Worm (Caenorhabditis elegans): Measurements from ENCODE around the gene F49H12.7.

Gene F49H12.7

DNA sequence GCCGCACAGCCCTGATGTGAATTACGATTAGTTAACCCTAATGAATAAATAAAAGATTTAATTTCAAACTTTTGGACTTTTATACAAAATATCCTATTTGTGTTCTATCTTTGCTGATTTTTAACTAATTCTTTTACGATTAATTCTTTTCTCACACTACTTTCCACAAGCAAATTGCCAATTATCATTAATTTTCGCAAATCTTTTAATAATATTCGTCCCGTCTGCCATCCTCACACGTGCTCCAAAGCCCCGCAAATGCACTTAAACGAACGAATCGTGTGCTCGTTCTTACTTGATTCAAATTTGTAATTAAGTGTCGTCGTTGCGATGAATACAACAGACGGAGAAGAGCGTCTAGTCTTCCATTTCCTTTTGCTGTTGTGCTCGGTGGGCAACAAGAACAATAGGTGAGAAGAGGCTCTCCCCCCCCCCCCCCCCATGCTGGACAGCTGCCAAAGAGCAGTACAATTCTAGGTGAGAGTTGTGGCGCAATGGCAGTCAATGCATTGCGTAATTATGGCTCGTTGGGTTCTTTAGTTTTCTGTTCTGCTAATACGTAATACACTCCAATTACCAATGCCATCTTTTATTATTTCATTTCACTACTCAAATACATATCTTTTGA lies 20.2 kb upstream of the F49H12.7 start:
- no peak for TF ChIP-seq nhr-237 (tag; optimal IDR thresholded peaks at IDR 0.05)
- no peak for TF ChIP-seq skn-1 (tag; optimal IDR thresholded peaks at IDR 0.05)
- no peak for TF ChIP-seq mdl-1 (tag; optimal IDR thresholded peaks at IDR 0.05)
- TF ChIP-seq tbx-2 (tag; optimal IDR thresholded peaks at IDR 0.05), result no peak
- no peak for TF ChIP-seq snpc-4 (tag; optimal IDR thresholded peaks at IDR 0.05)

DNA sequence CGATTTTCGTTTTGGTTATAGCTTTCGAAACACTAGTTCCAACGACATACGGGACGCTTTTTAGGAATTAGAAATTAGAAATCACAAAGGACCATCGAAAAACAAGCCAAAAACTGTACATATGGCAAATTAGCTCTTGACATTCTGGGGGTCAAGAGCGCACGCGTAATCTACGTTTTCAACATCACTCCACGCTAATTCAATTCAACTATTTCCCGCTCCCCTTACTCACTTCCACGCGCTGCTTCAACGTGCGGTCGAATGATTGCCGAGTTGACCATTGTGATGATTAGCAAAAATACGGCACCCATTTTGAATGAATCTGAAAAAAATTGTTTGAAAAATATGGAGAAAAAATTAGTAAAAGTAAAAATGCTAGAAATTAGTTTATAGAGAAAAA lies 19.2 kb upstream of the F49H12.7 start:
- TF ChIP-seq fkh-2 (tag; optimal IDR thresholded peaks at IDR 0.05) (no peak), nhr-25 (tag; optimal IDR thresholded peaks at IDR 0.05) (no peak), nfya-1 (tag; optimal IDR thresholded peaks at IDR 0.05; ENCODE audit: insufficient read depth) (no peak), elt-3 (tag; optimal IDR thresholded peaks at IDR 0.05) (no peak), nhr-237 (tag; optimal IDR thresholded peaks at IDR 0.05) (no peak), R02D3.7 (tag; optimal IDR thresholded peaks at IDR 0.05) (no peak), nhr-43 (tag; optimal IDR thresholded peaks at IDR 0.05; ENCODE audit: poor library complexity, severe bottlenecking) (no peak), ceh-16 (tag; optimal IDR thresholded peaks at IDR 0.05) (no peak), egl-5 (tag; optimal IDR thresholded peaks at IDR 0.05) (no peak), fos-1 (tag; optimal IDR thresholded peaks at IDR 0.05) (no peak), lin-15B (tag; optimal IDR thresholded peaks at IDR 0.05) (no peak), egl-27 (tag; optimal IDR thresholded peaks at IDR 0.05) (no peak), ztf-11 (tag; optimal IDR thresholded peaks at IDR 0.05) (no peak), elt-1 (tag; optimal IDR thresholded peaks at IDR 0.05) (no peak), snpc-4 (tag; optimal IDR thresholded peaks at IDR 0.05) (no peak), tbx-2 (tag; optimal IDR thresholded peaks at IDR 0.05) (no peak)

DNA sequence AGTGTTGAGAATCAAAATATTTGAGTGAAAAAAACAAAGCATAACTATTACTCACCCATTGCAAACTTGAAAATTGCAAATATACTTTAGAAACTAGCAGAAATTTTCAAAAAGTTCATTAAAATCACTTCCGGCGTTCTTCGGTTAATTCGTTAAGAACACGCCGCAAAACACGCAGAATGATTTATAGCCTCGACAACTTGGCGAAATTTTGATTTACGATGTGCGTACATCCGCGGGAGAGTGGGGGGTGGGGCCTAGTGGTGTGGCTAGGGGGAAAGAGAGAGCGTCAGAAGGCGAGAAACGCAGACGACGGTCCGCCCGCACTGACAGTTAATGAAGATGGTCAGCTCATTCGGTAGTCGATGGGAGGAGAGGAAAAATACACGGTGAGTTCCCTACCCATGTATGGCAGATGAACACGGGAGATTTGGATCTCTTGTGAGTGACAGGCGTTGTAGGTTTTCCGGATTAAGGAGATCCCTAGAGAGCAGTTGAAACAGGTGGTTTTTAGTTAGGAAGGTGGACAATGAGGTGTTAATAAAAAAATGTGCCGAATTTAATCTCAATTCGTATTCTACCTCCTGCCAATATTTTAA lies 18.6 kb upstream of the F49H12.7 start, which contains the start of gene igcm-4:
Gene igcm-4, minus strand, starts transcription at position 237 of the 599 bp plus-strand sequence.
- TF ChIP-seq ceh-82 (tag; optimal IDR thresholded peaks at IDR 0.05) (no peak), lin-39 (tag; optimal IDR thresholded peaks at IDR 0.05) (peak; percentile 14), nhr-67 (tag; optimal IDR thresholded peaks at IDR 0.05) (no peak)

DNA sequence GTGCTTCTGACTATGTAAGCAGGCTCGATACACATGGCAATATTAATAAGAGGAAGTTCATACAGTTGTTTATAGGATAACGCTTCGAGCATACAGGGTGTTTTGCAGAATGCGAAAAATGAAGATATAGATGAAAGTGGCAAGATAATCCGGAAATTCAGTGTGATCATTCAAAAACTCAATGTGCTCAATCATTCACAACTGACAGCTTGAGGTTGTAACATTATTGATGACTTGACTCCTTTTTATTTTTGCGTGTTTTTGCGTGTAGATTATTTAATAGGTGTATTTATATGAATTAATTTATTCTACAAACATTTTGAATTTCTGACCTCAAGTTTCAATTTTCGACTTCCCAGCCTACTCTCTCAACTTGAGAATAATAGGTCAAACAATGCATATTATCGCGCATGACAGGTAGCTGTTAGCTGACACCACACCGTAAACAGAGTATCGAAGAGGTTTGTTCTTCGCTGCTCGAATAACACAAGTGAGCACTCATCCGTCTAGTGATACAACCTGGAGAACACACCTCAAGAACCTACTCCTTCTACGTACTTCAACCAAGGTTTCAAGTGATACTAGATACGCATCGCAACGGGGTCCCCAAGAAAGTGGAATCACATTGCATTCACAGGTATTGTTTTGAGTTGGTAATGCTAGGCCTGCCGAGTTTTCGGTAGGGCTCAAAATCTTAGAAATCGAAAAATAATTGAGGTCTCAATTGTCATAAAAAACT lies 17.5 kb upstream of the F49H12.7 start:
- no peak for TF ChIP-seq ceh-9 (tag; optimal IDR thresholded peaks at IDR 0.05)
- no peak for TF ChIP-seq lsy-12 (tag; optimal IDR thresholded peaks at IDR 0.05)
- TF ChIP-seq ZK546.5 (tag; optimal IDR thresholded peaks at IDR 0.05), result no peak
- no peak for TF ChIP-seq nhr-43 (tag; optimal IDR thresholded peaks at IDR 0.05; ENCODE audit: poor library complexity, severe bottlenecking)
- no peak for TF ChIP-seq skn-1 (tag; optimal IDR thresholded peaks at IDR 0.05)
- no peak for TF ChIP-seq jun-1 (tag; optimal IDR thresholded peaks at IDR 0.05)
- no peak for TF ChIP-seq nhr-237 (tag; optimal IDR thresholded peaks at IDR 0.05)

DNA sequence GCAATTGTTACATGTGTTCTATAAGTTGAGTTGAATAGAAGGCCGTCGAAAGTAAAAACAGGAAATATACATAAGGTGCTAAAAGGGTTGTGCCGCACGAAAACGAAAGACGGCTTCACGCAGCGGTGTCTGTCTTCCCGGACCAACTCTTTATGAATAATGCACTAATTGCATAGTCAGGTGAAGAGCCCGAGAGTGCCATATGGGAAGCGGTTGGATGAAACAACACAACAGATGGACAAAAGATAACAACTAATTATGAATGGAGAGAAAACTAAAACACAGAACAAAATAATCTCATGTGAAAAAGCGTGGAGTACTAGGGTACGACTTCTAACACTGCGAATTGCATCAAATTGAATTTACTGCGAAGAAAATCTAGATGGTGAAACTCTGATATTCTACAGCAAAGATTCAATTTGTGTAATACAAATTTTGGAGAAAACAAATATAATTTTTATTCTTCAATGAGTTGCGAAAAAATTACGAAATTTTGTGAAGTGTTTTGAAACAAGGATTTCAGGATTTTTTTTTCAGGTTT lies 15.9 kb upstream of the F49H12.7 start:
- TF ChIP-seq ZK546.5 (tag; optimal IDR thresholded peaks at IDR 0.05) (no peak), fkh-2 (tag; optimal IDR thresholded peaks at IDR 0.05) (no peak), egl-5 (tag; optimal IDR thresholded peaks at IDR 0.05) (no peak), elt-2 (tag; optimal IDR thresholded peaks at IDR 0.05) (no peak), ztf-4 (tag; optimal IDR thresholded peaks at IDR 0.05) (no peak), nhr-28 (tag; optimal IDR thresholded peaks at IDR 0.05) (no peak), ceh-9 (tag; optimal IDR thresholded peaks at IDR 0.05) (no peak), fkh-10 (GFP tag; optimal IDR thresholded peaks at IDR 0.05) (no peak)

DNA sequence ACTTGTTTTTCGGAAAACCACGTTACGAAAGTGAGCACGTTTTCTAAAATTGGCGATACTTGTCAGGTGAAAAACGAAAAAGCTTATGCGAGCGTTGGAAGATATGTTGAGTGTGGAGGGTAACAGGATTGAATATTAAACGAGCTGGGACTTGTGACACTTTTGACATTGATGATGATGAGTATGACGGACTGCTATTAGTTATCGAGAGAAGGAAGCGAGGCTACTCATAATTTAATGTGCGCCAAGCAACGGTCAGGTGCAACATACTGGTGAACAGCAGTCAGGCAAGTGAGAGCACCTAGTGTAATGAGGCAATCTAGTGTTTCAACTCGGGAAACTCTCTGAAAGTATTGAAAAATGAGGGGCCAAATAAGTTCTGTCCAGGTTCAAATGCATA lies 14.6 kb upstream of the F49H12.7 start:
- TF ChIP-seq lsy-12 (tag; optimal IDR thresholded peaks at IDR 0.05), result no peak
- TF ChIP-seq nhr-77 (tag; optimal IDR thresholded peaks at IDR 0.05), result no peak
- no peak for TF ChIP-seq unc-62 (GFP tag; optimal IDR thresholded peaks at IDR 0.05)
- no peak for TF ChIP-seq elt-1 (tag; optimal IDR thresholded peaks at IDR 0.05)
- TF ChIP-seq ztf-11 (tag; optimal IDR thresholded peaks at IDR 0.05), result no peak
- no peak for TF ChIP-seq nhr-43 (tag; optimal IDR thresholded peaks at IDR 0.05; ENCODE audit: poor library complexity, severe bottlenecking)
- TF ChIP-seq fos-1 (tag; optimal IDR thresholded peaks at IDR 0.05), result no peak
- TF ChIP-seq nfya-1 (tag; optimal IDR thresholded peaks at IDR 0.05; ENCODE audit: insufficient read depth), result no peak
- TF ChIP-seq ama-1 (optimal IDR thresholded peaks at IDR 0.05), result no peak
- no peak for TF ChIP-seq lin-39 (tag; optimal IDR thresholded peaks at IDR 0.05)
- no peak for TF ChIP-seq nhr-67 (tag; optimal IDR thresholded peaks at IDR 0.05)
- TF ChIP-seq lin-15B (tag; optimal IDR thresholded peaks at IDR 0.05), result no peak
- TF ChIP-seq fkh-10 (GFP tag; optimal IDR thresholded peaks at IDR 0.05), result no peak
- no peak for TF ChIP-seq pqm-1 (tag; optimal IDR thresholded peaks at IDR 0.05)
- TF ChIP-seq ceh-9 (tag; optimal IDR thresholded peaks at IDR 0.05), result no peak
- no peak for TF ChIP-seq eor-1 (tag; optimal IDR thresholded peaks at IDR 0.05)
